Worm (Caenorhabditis elegans): ENCODE results near the gene R10E8.2.

DNA sequence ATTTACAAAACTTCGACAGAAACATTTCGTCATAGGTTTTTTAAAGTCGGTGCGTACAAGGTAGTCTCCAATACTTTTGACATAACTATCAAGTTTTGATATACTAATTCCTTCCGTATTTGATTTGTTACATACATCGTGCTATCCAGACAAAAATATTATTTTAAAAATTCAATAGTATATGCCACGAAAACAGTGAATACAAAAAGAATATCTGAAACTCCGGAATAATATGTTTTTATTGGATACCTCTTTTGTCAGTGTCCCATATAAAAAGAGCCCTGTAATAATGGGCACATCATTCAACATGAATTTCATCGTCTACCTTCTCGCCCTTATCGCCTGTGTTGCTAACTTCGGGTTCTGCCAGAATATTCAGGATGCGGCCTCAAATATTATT lies 38.7 kb downstream of the R10E8.2 start, which contains the start of gene Y51A2A.12:
- TF ChIP-seq lin-32 (GFP tag; optimal IDR thresholded peaks at IDR 0.05) (no peak), sptf-1 (tag; optimal IDR thresholded peaks at IDR 0.05) (no peak), flh-1 (GFP tag; optimal IDR thresholded peaks at IDR 0.05) (no peak), cnd-1 (tag; optimal IDR thresholded peaks at IDR 0.05) (no peak), unc-62 (GFP tag; optimal IDR thresholded peaks at IDR 0.05) (no peak), pha-4 (tag; optimal IDR thresholded peaks at IDR 0.05) (no peak), nhr-28 (tag; optimal IDR thresholded peaks at IDR 0.05) (no peak), nhr-237 (tag; optimal IDR thresholded peaks at IDR 0.05) (no peak), unc-120 (tag; optimal IDR thresholded peaks at IDR 0.05; ENCODE audit: poor library complexity, severe bottlenecking) (no peak), elt-3 (tag; optimal IDR thresholded peaks at IDR 0.05) (no peak), drap-1 (GFP tag; optimal IDR thresholded peaks at IDR 0.05) (no peak), nhr-12 (tag; optimal IDR thresholded peaks at IDR 0.05) (no peak), nhr-76 (tag; optimal IDR thresholded peaks at IDR 0.05) (no peak)
